Worm (Caenorhabditis elegans): ENCODE results near the gene F16B3.3.

The F16B3.3 gene

DNA sequence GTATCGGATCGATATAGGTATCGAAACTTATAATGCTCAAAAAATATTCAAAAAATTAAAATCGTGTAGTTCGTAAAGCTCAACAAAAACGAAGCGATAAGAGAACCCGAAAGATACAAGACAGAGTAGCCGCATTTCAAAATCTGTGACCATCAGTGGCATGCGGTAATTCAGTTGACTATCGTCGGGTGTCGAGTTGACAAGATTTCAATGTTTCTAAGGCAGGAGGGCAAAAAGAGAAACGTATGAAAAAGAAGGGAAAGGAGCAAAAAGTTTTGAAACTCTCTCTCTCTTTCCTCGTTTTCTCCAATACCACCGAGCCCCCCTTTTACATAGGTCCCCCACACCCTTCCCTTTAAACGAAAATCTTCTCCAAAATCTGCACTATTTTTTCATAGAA, 4.1 kb upstream of the F16B3.3 start:
- TF ChIP-seq madf-5 (GFP tag; IDR thresholded peaks at IDR 0.05): no peak

DNA sequence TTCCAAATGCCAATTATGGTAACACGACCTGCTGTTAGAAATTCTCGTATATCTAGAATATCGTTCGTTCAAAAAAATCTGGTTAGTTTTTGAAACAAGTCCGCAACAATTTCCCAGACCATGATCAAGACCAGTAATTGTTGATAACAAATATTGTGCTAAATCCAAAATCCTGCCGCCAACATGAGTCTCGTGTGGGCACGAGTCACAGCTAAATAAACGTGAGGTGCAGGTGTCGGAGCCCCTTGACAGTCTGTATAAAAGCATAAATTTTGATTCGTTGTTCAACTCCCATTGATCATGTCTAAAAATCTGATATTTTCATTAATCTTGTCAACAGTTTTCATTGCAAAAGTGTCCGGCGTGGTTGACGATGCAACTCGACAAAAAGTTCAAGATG, 2.9 kb downstream of the F16B3.3 start, which contains the start of gene F16B3.2:
F16B3.2 (plus strand) TSS at position 301 of the 400 bp plus-strand sequence.
- TF ChIP-seq Y5F2A.4 (GFP tag; optimal IDR thresholded peaks at IDR 0.05) (no peak), ztf-7 (tag; optimal IDR thresholded peaks at IDR 0.05) (no peak), nhr-25 (tag; optimal IDR thresholded peaks at IDR 0.05; ENCODE audit: borderline replicate concordance, insufficient read depth) (no peak), ama-1 (optimal IDR thresholded peaks at IDR 0.05) (no peak), zag-1 (tag; optimal IDR thresholded peaks at IDR 0.05) (no peak), nhr-102 (tag; optimal IDR thresholded peaks at IDR 0.05) (no peak), spr-1 (tag; optimal IDR thresholded peaks at IDR 0.05) (no peak)

DNA sequence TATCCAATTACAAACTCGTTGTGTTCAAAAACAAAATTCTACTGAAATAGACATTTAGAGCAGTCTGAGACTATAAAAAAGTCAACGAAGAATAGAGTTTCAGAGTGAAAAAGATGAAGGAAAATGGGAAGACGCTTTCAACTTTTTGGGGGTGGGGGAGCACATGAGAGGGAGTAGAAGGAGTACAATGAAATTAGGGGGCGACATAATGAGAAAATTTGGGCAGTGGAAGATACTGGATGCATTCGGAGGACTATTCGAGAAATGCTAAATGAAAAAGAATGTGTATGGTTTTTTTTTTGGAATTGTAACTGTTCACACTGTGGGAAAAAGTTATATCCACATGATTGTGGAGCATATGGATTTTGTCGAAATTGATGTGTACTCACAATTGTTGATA, 4.4 kb downstream of the F16B3.3 start:
- TF ChIP-seq zip-11 (GFP tag; IDR thresholded peaks at IDR 0.05): no peak
- TF ChIP-seq mxl-3 (GFP tag; optimal IDR thresholded peaks at IDR 0.05): no peak
- TF ChIP-seq ZK337.2 (GFP tag; IDR thresholded peaks at IDR 0.05): no peak
- TF ChIP-seq snpc-1.2 (GFP tag; IDR thresholded peaks at IDR 0.05): no peak
- TF ChIP-seq skn-1 (tag; optimal IDR thresholded peaks at IDR 0.05): no peak
- no peak for TF ChIP-seq gei-8 (GFP tag; optimal IDR thresholded peaks at IDR 0.05)
- TF ChIP-seq lin-39 (tag; optimal IDR thresholded peaks at IDR 0.05): no peak
- no peak for TF ChIP-seq dmd-6 (GFP tag; IDR thresholded peaks at IDR 0.05)
- no peak for TF ChIP-seq lim-7 (GFP tag; IDR thresholded peaks at IDR 0.05)
- TF ChIP-seq mdl-1 (tag; optimal IDR thresholded peaks at IDR 0.05): no peak
- no peak for TF ChIP-seq ZK546.5 (tag; optimal IDR thresholded peaks at IDR 0.05)
- TF ChIP-seq ztf-7 (tag; optimal IDR thresholded peaks at IDR 0.05): no peak
- no peak for TF ChIP-seq vab-7 (GFP tag; IDR thresholded peaks at IDR 0.05)
- no peak for TF ChIP-seq F44E2.7 (GFP tag; IDR thresholded peaks at IDR 0.05)
- no peak for TF ChIP-seq nhr-42 (GFP tag; IDR thresholded peaks at IDR 0.05)
- TF ChIP-seq madf-9 (GFP tag; conservative IDR thresholded peaks at IDR 0.05): no peak
- no peak for TF ChIP-seq jun-1 (tag; optimal IDR thresholded peaks at IDR 0.05)
- TF ChIP-seq dve-1 (tag; optimal IDR thresholded peaks at IDR 0.05; ENCODE audit: insufficient read depth): no peak
- no peak for TF ChIP-seq hlh-30 (tag; optimal IDR thresholded peaks at IDR 0.05; ENCODE audit: insufficient read depth)

DNA sequence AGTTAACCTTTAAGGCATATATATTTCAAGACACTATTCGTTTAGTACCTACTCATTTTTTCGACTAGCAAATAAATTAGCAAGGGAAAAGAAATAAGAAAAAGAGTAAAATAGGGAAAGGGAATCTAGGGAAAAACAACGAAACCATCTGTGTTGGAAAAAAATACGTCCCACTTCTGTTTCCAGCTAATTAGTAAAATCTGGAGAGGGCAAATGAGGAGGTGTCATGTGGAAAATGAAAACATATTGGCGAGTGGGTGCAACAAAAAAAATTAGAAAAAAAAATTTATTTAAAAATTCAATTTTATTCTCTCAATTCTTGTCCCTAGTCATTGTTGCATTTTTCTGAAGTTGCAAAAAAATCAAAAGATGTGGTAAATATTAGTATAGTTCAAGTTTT, 10.0 kb downstream of the F16B3.3 start:
- TF ChIP-seq duxl-1 (tag; optimal IDR thresholded peaks at IDR 0.05; ENCODE audit: poor library complexity) (no peak), arid-1 (GFP tag; conservative IDR thresholded peaks at IDR 0.05) (no peak), lin-39 (tag; optimal IDR thresholded peaks at IDR 0.05) (no peak), snpc-1.2 (GFP tag; IDR thresholded peaks at IDR 0.05) (no peak), ces-1 (GFP tag; optimal IDR thresholded peaks at IDR 0.05) (no peak), lin-15B (tag; optimal IDR thresholded peaks at IDR 0.05) (no peak), nhr-6 (tag; optimal IDR thresholded peaks at IDR 0.05) (no peak), lim-7 (GFP tag; IDR thresholded peaks at IDR 0.05) (no peak), ceh-62 (tag; optimal IDR thresholded peaks at IDR 0.05) (no peak), spr-3 (GFP tag; optimal IDR thresholded peaks at IDR 0.05) (no peak), F37D6.2 (tag; optimal IDR thresholded peaks at IDR 0.05) (no peak), snpc-4 (tag; optimal IDR thresholded peaks at IDR 0.05) (no peak), daf-19 (GFP tag; conservative IDR thresholded peaks at IDR 0.05) (no peak), ceh-44 (GFP tag; IDR thresholded peaks at IDR 0.05) (no peak), dpl-1 (GFP tag; optimal IDR thresholded peaks at IDR 0.05) (no peak), Y48G9A.11 (GFP tag; IDR thresholded peaks at IDR 0.05) (no peak), mxl-2 (GFP tag; conservative IDR thresholded peaks at IDR 0.05) (no peak), nhr-25 (tag; optimal IDR thresholded peaks at IDR 0.05; ENCODE audit: borderline replicate concordance, insufficient read depth) (no peak)
